Worm (Caenorhabditis elegans): Measurements from ENCODE around the gene manf-1.

DNA sequence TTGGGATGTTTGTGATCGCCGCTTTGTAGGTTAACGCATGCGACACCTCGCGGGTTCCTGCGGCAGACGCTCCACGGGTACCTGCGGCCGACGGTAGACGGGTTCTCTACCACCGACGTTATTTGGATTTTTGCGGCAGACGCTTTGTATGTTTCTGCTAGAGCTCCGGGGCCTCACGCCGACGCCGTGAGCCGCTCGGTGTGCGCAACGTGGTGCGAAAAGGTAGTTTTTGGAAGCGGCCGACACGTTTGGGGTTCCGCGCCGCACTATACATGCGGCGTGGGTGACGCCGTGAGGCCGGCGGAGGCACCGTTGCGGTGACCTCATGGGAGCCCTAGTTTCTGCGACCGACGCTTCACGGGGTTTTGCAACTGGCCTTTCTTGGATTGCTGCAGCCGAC lies 42.8 kb upstream of the manf-1 start:
- TF ChIP-seq lsy-2 (tag; optimal IDR thresholded peaks at IDR 0.05) (no peak), pha-4 (GFP tag; IDR thresholded peaks at IDR 0.05) (no peak), pha-4 (tag; optimal IDR thresholded peaks at IDR 0.05) (no peak), Y48G9A.11 (GFP tag; IDR thresholded peaks at IDR 0.05) (no peak), F49E8.2 (tag; optimal IDR thresholded peaks at IDR 0.05; ENCODE audit: borderline replicate concordance) (no peak), T26A8.4 (GFP tag; IDR thresholded peaks at IDR 0.05) (no peak), tra-1 (GFP tag; IDR thresholded peaks at IDR 0.05) (no peak), R02D3.7 (tag; optimal IDR thresholded peaks at IDR 0.05) (no peak), fkh-10 (GFP tag; optimal IDR thresholded peaks at IDR 0.05) (no peak), egl-27 (tag; optimal IDR thresholded peaks at IDR 0.05) (no peak), lin-13 (GFP tag; optimal IDR thresholded peaks at IDR 0.05) (no peak)
